Worm (Caenorhabditis elegans) whole organism, L2 larva: ENCODE results near the gene K08F9.3.

ENCODE experiments used
- R02D3.7 ChIP-seq: fragments of 150-350 bp; optimal IDR thresholded peaks from 2 replicates; lab custom pipeline; 2014; ENCODE audit warnings: missing biosample characterization, missing genetic modification characterization
- blmp-1 ChIP-seq: sonication (generic microtip); optimal IDR thresholded peaks from 2 replicates; lab custom pipeline; 2017; ENCODE audit warnings: missing genetic modification characterization, mild to moderate bottlenecking, missing compliant biosample characterization, antibody characterized with exemption, moderate library complexity; ENCODE audit not compliant: insufficient read depth
- crh-2 ChIP-seq: sonication (generic microtip); optimal IDR thresholded peaks from 2 replicates; lab custom pipeline; 2017; ENCODE audit warnings: missing biosample characterization, missing genetic modification characterization
- elt-3 ChIP-seq: sonication (generic microtip); optimal IDR thresholded peaks from 2 replicates; lab custom pipeline; 2017; ENCODE audit warnings: missing biosample characterization, missing genetic modification characterization
- lin-13 ChIP-seq: fragments of 150-350 bp; optimal IDR thresholded peaks from 2 replicates; lab custom pipeline; 2014; ENCODE audit warnings: missing biosample characterization, missing genetic modification reagents, missing genetic modification characterization
- skn-1 ChIP-seq: sonication (generic microtip); optimal IDR thresholded peaks from 2 replicates; lab custom pipeline; 2017; ENCODE audit warnings: missing biosample characterization, missing genetic modification characterization
- unc-62 ChIP-seq: fragments of 150-350 bp; optimal IDR thresholded peaks from 2 replicates; lab custom pipeline; 2014; ENCODE audit warnings: missing biosample characterization, missing genetic modification reagents, missing genetic modification characterization
- ztf-1 ChIP-seq: fragments of 200-800 bp; sonication (Bioruptor generic); conservative IDR thresholded peaks from 2 replicates; pipeline ENCODE4 v1.3.6; 2022; ENCODE audit warnings: missing genetic modification characterization, missing compliant biosample characterization
- ztf-11 ChIP-seq: sonication (generic microtip); optimal IDR thresholded peaks from 2 replicates; lab custom pipeline; 2017; ENCODE audit warnings: missing biosample characterization, missing genetic modification characterization

DNA sequence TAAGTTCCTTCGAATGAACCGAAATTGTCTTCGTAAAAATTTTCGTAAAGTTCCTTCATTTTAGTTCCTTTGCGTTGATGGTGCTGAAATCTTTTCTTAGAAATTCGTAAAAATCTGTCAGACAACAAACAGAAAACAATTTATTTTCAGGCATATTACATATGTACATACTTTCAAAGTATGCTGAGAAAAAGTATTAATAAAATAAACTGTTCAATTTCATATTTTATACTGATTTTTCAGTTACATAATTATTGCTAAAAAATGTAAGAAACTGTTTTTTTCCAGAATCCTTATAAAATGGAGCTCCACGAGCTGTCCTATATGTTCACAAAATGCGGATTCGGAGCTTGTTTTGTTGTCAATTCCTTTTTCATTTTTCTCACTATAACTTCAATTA, 18.3 kb downstream of the K08F9.3 start, which contains the start of gene str-45:
- TF ChIP-seq ztf-1 (GFP tag; lab: Robert Waterston, UW): no peak
- no peak for TF ChIP-seq lin-13 (GFP tag; lab: Kevin White, UChicago)
- TF ChIP-seq R02D3.7 (tag; lab: Kevin White, UChicago): no peak
- TF ChIP-seq elt-3 (tag; lab: Kevin White, UChicago): no peak
- TF ChIP-seq unc-62 (GFP tag; lab: Kevin White, UChicago): no peak
- TF ChIP-seq skn-1: no peak
- TF ChIP-seq blmp-1 (tag; lab: Kevin White, UChicago): no peak
- TF ChIP-seq ztf-11 (tag; lab: Kevin White, UChicago): no peak
- TF ChIP-seq crh-2 (tag; lab: Kevin White, UChicago): no peak
